Fruit fly (Drosophila melanogaster) whole organism, pupa: Measurements from ENCODE around the gene CG17177.

Source experiments
- CG10348 ChIP-seq: fragments of 200-800 bp; sonication (Bioruptor generic); IDR thresholded peaks from 2 replicates; pipeline ENCODE4 v1.3.6; 2022; ENCODE audit warnings: missing biosample characterization, missing genetic modification characterization
- CG12605 ChIP-seq: fragments of 200-800 bp; sonication (Bioruptor generic); IDR thresholded peaks from 2 replicates; pipeline ENCODE4 v1.3.6; 2022; ENCODE audit warnings: missing biosample characterization, missing genetic modification characterization
- CG13204 ChIP-seq: fragments of 200-800 bp; sonication (Bioruptor generic); optimal IDR thresholded peaks from 2 replicates; lab custom pipeline; 2018; ENCODE audit warnings: missing biosample characterization, mild to moderate bottlenecking, missing genetic modification characterization, moderate library complexity
- CG14655 ChIP-seq: fragments of 200-800 bp; sonication (Bioruptor generic); optimal IDR thresholded peaks from 3 replicates; lab custom pipeline; 2017; ENCODE audit warnings: mild to moderate bottlenecking, missing biosample characterization, missing genetic modification reagents, missing genetic modification characterization
- CG15710 ChIP-seq: fragments of 200-800 bp; sonication (Bioruptor generic); optimal IDR thresholded peaks from 2 replicates; lab custom pipeline; 2018; ENCODE audit warnings: missing biosample characterization, mild to moderate bottlenecking, missing genetic modification characterization, moderate library complexity
- CG17806 ChIP-seq: fragments of 200-800 bp; sonication (Bioruptor generic); optimal IDR thresholded peaks from 2 replicates; lab custom pipeline; 2018; ENCODE audit warnings: missing biosample characterization, mild to moderate bottlenecking, missing genetic modification characterization, moderate library complexity
- CG32121 ChIP-seq: fragments of 200-800 bp; sonication (Bioruptor generic); IDR thresholded peaks from 2 replicates; pipeline ENCODE4 v1.3.6; 2022; ENCODE audit warnings: missing biosample characterization, missing genetic modification characterization
- CG34367 ChIP-seq: fragments of 200-800 bp; sonication (Bioruptor generic); optimal IDR thresholded peaks from 2 replicates; lab custom pipeline; 2018; ENCODE audit warnings: missing biosample characterization, mild to moderate bottlenecking, missing genetic modification characterization
- CG4496 ChIP-seq: fragments of 200-800 bp; sonication (Bioruptor generic); IDR thresholded peaks from 3 replicates; pipeline ENCODE4 v1.3.6; 2022; ENCODE audit warnings: missing biosample characterization, missing genetic modification characterization
- CG8159 ChIP-seq: fragments of 200-800 bp; sonication (Bioruptor generic); optimal IDR thresholded peaks from 3 replicates; lab custom pipeline; 2018; ENCODE audit warnings: missing biosample characterization, mild to moderate bottlenecking, missing genetic modification characterization, moderate library complexity
- CG8301 ChIP-seq: fragments of 200-800 bp; sonication (Bioruptor generic); optimal IDR thresholded peaks from 2 replicates; lab custom pipeline; 2018; ENCODE audit warnings: missing biosample characterization, mild to moderate bottlenecking, missing genetic modification characterization
- CG9948 ChIP-seq: fragments of 200-800 bp; sonication (Bioruptor generic); optimal IDR thresholded peaks from 2 replicates; lab custom pipeline; 2018; ENCODE audit warnings: missing biosample characterization, mild to moderate bottlenecking, missing genetic modification characterization, moderate library complexity
- D1 ChIP-seq: fragments of 200-800 bp; sonication (Bioruptor generic); optimal IDR thresholded peaks from 2 replicates; lab custom pipeline; 2018; ENCODE audit warnings: missing biosample characterization, mild to moderate bottlenecking, missing genetic modification characterization, moderate library complexity
- EcR ChIP-seq: fragments of 200-800 bp; sonication (Bioruptor generic); optimal IDR thresholded peaks from 3 replicates; lab custom pipeline; 2019; ENCODE audit warnings: missing biosample characterization, missing genetic modification characterization, mild to moderate bottlenecking, moderate library complexity, missing genetic modification reagents
- Ets98B ChIP-seq: fragments of 200-800 bp; sonication (Bioruptor generic); IDR thresholded peaks from 2 replicates; pipeline ENCODE4 v1.3.6; 2022; ENCODE audit warnings: missing biosample characterization, missing genetic modification characterization
- Pif1A ChIP-seq: fragments of 200-800 bp; sonication (Bioruptor generic); optimal IDR thresholded peaks from 3 replicates; lab custom pipeline; 2016; ENCODE audit warnings: missing biosample characterization, missing genetic modification characterization
- Pif1B ChIP-seq: fragments of 200-800 bp; sonication (Bioruptor generic); optimal IDR thresholded peaks from 3 replicates; lab custom pipeline; 2016; ENCODE audit warnings: missing biosample characterization, missing genetic modification characterization
- Snoo ChIP-seq: fragments of 200-800 bp; sonication (Bioruptor generic); optimal IDR thresholded peaks from 3 replicates; lab custom pipeline; 2017; ENCODE audit warnings: missing biosample characterization, mild to moderate bottlenecking, missing genetic modification characterization, inconsistent platforms
- fd96Ca ChIP-seq: fragments of 200-800 bp; sonication (Bioruptor generic); IDR thresholded peaks from 3 replicates; pipeline ENCODE4 v1.3.6; 2022; ENCODE audit warnings: missing biosample characterization, missing genetic modification characterization
- gl ChIP-seq: fragments of 200-800 bp; sonication (Bioruptor generic); optimal IDR thresholded peaks from 2 replicates; lab custom pipeline; 2018; ENCODE audit warnings: missing biosample characterization, mild to moderate bottlenecking, missing genetic modification characterization
- rn ChIP-seq: fragments of 200-800 bp; sonication (Bioruptor generic); IDR thresholded peaks from 2 replicates; pipeline ENCODE4 v1.3.6; 2022; ENCODE audit warnings: missing biosample characterization, missing genetic modification characterization

CG17177 gene

DNA sequence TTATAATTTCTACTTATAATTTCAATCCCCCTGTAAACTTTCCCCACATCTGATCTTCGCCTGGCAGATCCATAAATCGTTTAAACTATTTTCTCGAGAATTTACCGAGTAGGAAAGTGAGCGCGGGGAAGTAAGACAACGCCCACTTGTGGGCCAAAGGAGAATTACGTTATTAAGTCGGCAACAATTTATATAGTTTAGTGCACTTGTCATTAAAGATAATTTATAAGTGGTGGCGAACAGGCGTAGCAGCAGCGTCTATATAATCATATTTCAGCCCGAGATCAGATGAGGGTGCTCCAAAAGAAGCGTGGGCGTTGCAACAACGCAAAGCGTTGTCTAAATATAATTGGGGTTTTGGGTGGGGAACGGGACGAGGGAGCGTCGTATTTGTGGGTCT lies 46.7 kb downstream of the CG17177 start:
- TF ChIP-seq CG12605 (GFP tag; lab: Robert Waterston, UW) (no peak), CG4496 (GFP tag; lab: Robert Waterston, UW) (no peak)

DNA sequence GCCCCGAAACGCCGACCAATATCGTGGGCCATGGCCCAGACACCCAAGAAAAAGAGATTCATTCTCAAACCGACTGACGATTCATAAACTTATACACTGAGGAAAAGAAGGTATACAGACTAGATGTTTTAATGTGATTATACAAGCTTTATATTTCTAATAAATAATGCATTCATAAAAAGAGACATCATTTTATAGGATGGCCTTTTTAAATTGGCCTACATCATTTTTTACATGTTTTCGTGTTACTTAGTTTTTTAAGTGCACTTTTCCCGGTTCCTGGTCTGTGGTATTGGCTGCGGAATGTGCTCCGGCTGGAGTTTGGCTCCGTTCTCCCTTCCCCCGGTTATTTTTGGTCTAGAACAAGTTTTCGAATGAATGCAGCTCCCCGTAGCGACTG lies 48.9 kb downstream of the CG17177 start:
- TF ChIP-seq CG15710 (peak; percentile 97), CG8159 (tag; lab: Kevin White, UChicago) (peak; percentile 97), rn (GFP tag; lab: Robert Waterston, UW) (peak; percentile 82), CG17806 (tag; lab: Kevin White, UChicago) (peak; percentile 97), CG14655 (GFP tag; lab: Kevin White, UChicago) (peak; percentile 97), CG8301 (peak; percentile 98), Snoo (peak; percentile 76), CG12605 (GFP tag; lab: Robert Waterston, UW) (peak; percentile 90), Ets98B (peak; percentile 86), CG10348 (GFP tag; lab: Robert Waterston, UW) (peak; percentile 43; the same call in 1 of the 2 replicates), EcR (GFP tag; lab: Kevin White, UChicago) (peak; percentile 74), D1 (tag; lab: Kevin White, UChicago) (peak; percentile 87), CG9948 (peak; percentile 96), CG13204 (GFP tag; lab: Kevin White, UChicago) (peak; percentile 92), Pif1A (GFP tag; lab: Kevin White, UChicago) (peak; percentile 92), CG34367 (tag; lab: Kevin White, UChicago) (peak; percentile 95), CG32121 (peak; percentile 65), gl (peak; percentile 90), CG4496 (GFP tag; lab: Robert Waterston, UW) (peak; percentile 95), fd96Ca (GFP tag; lab: Robert Waterston, UW) (peak; percentile 75), Pif1B (GFP tag; lab: Kevin White, UChicago) (peak; percentile 90)

DNA sequence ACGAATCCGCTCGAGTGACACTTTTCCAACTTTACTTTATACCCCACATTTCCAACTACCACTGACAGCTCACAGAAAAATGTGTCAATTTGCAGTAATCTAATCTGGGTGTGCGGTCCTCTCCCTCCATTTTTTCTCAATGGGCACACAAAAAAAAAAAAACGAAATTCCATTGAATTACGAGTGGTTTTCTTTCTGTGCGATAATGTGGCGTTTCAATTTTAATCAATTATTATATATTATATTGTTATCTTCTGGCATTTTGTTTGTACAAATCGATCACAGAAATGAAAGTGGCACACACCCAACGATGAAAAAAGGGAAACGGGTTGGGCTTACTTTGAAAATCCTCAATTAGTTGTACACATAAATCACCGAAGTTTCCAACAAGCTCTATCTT lies 51.1 kb downstream of the CG17177 start:
- no peak for TF ChIP-seq rn (GFP tag; lab: Robert Waterston, UW)
- TF ChIP-seq gl = no peak
- TF ChIP-seq CG12605 (GFP tag; lab: Robert Waterston, UW) = no peak
- no peak for TF ChIP-seq CG8159 (tag; lab: Kevin White, UChicago)

DNA sequence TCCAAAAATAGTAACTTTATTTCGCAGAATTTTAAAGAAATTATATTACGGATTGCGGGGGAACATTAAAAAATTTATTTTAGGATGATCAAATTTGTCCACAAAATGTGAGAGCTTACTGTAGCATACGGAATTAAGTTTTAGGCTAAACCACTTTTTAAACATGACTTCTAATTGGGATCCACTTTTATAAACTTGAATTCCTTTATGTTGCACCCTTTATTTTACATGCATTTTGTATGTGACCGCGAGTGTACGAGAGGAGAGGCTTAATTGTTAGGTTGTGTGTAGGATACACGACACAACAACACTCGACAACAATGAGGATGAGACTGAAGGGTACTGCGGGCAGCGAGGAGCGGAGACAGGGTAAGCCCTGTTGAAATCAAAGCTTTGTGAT lies 52.6 kb downstream of the CG17177 start:
- TF ChIP-seq CG17806 (tag; lab: Kevin White, UChicago) = no peak
- TF ChIP-seq gl = no peak
- TF ChIP-seq EcR (GFP tag; lab: Kevin White, UChicago) = no peak
- no peak for TF ChIP-seq D1 (tag; lab: Kevin White, UChicago)
- TF ChIP-seq rn (GFP tag; lab: Robert Waterston, UW) = no peak
- TF ChIP-seq fd96Ca (GFP tag; lab: Robert Waterston, UW) = no peak
- no peak for TF ChIP-seq CG4496 (GFP tag; lab: Robert Waterston, UW)
- TF ChIP-seq CG9948 = peak; percentile 39
- peak; percentile 12 for TF ChIP-seq CG34367 (tag; lab: Kevin White, UChicago)
- TF ChIP-seq CG8159 (tag; lab: Kevin White, UChicago) = peak; percentile 9
- no peak for TF ChIP-seq Snoo
- peak; percentile 26 for TF ChIP-seq CG14655 (GFP tag; lab: Kevin White, UChicago)
- TF ChIP-seq CG10348 (GFP tag; lab: Robert Waterston, UW) = no peak
- peak; percentile 36 for TF ChIP-seq CG13204 (GFP tag; lab: Kevin White, UChicago)
- no peak for TF ChIP-seq CG12605 (GFP tag; lab: Robert Waterston, UW)
- no peak for TF ChIP-seq Pif1B (GFP tag; lab: Kevin White, UChicago)
- TF ChIP-seq CG15710 = peak; percentile 4
- TF ChIP-seq CG8301 = peak; percentile 3
- TF ChIP-seq Pif1A (GFP tag; lab: Kevin White, UChicago) = peak; percentile 2
- no peak for TF ChIP-seq Ets98B
- TF ChIP-seq CG32121 = no peak
